Worm (Caenorhabditis elegans): ENCODE measurements around the gene F08G2.8.

The F08G2.8 gene

DNA sequence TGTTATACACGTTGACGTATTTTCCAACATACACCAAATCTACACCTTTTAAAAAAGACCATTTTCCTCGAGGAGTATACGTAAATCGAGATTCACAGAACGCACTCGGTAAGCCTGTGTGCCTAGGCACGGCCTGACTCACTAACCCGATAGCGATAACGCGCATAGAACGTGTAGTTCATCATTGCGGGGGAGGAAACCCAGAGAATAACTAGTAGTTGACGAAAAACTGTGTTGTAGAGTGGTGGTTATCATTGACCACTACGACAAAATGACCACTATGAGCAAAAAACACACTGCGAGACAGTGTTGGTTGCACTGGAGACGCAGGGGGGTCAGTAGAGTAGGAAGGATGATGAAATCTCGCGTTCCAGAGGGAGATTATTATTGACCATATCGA lies 7.7 kb downstream of the F08G2.8 start:
- TF ChIP-seq ztf-7 (tag; optimal IDR thresholded peaks at IDR 0.05) (no peak), T26A8.4 (GFP tag; IDR thresholded peaks at IDR 0.05) (no peak), zip-2 (tag; optimal IDR thresholded peaks at IDR 0.05) (no peak), daf-16 (GFP tag; optimal IDR thresholded peaks at IDR 0.05) (no peak), daf-16 (tag; optimal IDR thresholded peaks at IDR 0.05) (peak; percentile 48), daf-8 (GFP tag; IDR thresholded peaks at IDR 0.05) (no peak), hlh-11 (tag; optimal IDR thresholded peaks at IDR 0.05) (peak; percentile 44), aha-1 (tag) (peak; percentile 40), lin-1 (GFP tag; IDR thresholded peaks at IDR 0.05) (no peak), ZK337.2 (GFP tag; IDR thresholded peaks at IDR 0.05) (no peak), nhr-102 (tag; optimal IDR thresholded peaks at IDR 0.05) (no peak), fos-1 (tag; optimal IDR thresholded peaks at IDR 0.05) (no peak), nhr-28 (tag; optimal IDR thresholded peaks at IDR 0.05) (peak; percentile 57), F37D6.2 (tag; optimal IDR thresholded peaks at IDR 0.05) (no peak), ztf-11 (tag; optimal IDR thresholded peaks at IDR 0.05) (no peak), vab-7 (GFP tag; IDR thresholded peaks at IDR 0.05) (no peak), egl-43 (GFP tag; IDR thresholded peaks at IDR 0.05) (no peak), ceh-82 (tag; optimal IDR thresholded peaks at IDR 0.05) (no peak), mxl-2 (GFP tag; conservative IDR thresholded peaks at IDR 0.05) (no peak), egl-27 (tag; optimal IDR thresholded peaks at IDR 0.05) (no peak), T20F7.1 (GFP tag; optimal IDR thresholded peaks at IDR 0.05) (no peak), lir-3 (tag; optimal IDR thresholded peaks at IDR 0.05) (no peak), dmd-9 (GFP tag; IDR thresholded peaks at IDR 0.05) (no peak), spr-1 (tag; optimal IDR thresholded peaks at IDR 0.05) (no peak), pqm-1 (tag; optimal IDR thresholded peaks at IDR 0.05) (peak; percentile 30), F44E2.7 (GFP tag; IDR thresholded peaks at IDR 0.05) (no peak), mdt-29 (GFP tag; IDR thresholded peaks at IDR 0.05) (no peak), Y105C5A.15 (GFP tag; IDR thresholded peaks at IDR 0.05) (no peak), mxl-3 (GFP tag; optimal IDR thresholded peaks at IDR 0.05) (no peak), lin-39 (tag; optimal IDR thresholded peaks at IDR 0.05) (no peak), R02D3.7 (tag; optimal IDR thresholded peaks at IDR 0.05) (no peak), nhr-48 (tag; optimal IDR thresholded peaks at IDR 0.05) (no peak), nhr-77 (tag; optimal IDR thresholded peaks at IDR 0.05) (peak; percentile 63), dmd-6 (GFP tag; IDR thresholded peaks at IDR 0.05) (peak; percentile 22; the same call in 1 of the 2 replicates), attf-4 (tag; optimal IDR thresholded peaks at IDR 0.05) (no peak), dve-1 (tag; optimal IDR thresholded peaks at IDR 0.05; ENCODE audit: insufficient read depth) (peak; percentile 44), mep-1 (tag; optimal IDR thresholded peaks at IDR 0.05) (no peak), ceh-20 (GFP tag; IDR thresholded peaks at IDR 0.05) (no peak), lim-7 (GFP tag; IDR thresholded peaks at IDR 0.05) (no peak), nhr-42 (GFP tag; IDR thresholded peaks at IDR 0.05) (peak; percentile 38; the same call in 1 of the 2 replicates), mes-2 (tag; optimal IDR thresholded peaks at IDR 0.05; ENCODE audit: poor library complexity, severe bottlenecking) (peak; percentile 38), F26F4.8 (GFP tag; conservative IDR thresholded peaks at IDR 0.05) (no peak)

DNA sequence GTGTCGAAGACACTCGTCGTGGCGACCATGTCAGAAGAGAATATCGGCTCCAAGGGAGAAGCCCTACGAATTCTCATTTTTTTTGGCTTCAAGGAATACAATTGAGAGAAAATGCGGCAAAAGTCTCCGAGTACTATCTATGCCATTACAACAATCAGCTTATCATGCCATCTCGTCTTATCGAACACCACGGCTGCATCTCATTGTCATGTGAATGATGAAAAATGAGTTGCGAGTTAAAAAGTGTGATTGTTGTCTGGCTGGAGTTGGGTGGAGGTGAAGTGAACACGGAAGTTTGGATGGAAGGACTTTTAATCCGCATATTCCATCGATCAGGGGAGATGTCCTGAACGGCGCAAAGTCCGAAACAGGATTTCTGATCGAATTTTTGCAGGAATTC lies 8.8 kb downstream of the F08G2.8 start:
- no peak for TF ChIP-seq madf-9 (GFP tag; conservative IDR thresholded peaks at IDR 0.05)
- no peak for TF ChIP-seq php-3 (GFP tag; IDR thresholded peaks at IDR 0.05)
- no peak for TF ChIP-seq nhr-237 (tag; optimal IDR thresholded peaks at IDR 0.05)
- no peak for TF ChIP-seq mes-2 (tag; optimal IDR thresholded peaks at IDR 0.05; ENCODE audit: poor library complexity, severe bottlenecking)
- peak; percentile 61 for TF ChIP-seq hlh-11 (tag; optimal IDR thresholded peaks at IDR 0.05)
- TF ChIP-seq fkh-10 (GFP tag; optimal IDR thresholded peaks at IDR 0.05) = no peak
- TF ChIP-seq ceh-44 (GFP tag; IDR thresholded peaks at IDR 0.05) = no peak
- TF ChIP-seq nhr-102 (tag; optimal IDR thresholded peaks at IDR 0.05) = no peak
- TF ChIP-seq Y48G9A.11 (GFP tag; IDR thresholded peaks at IDR 0.05) = no peak
- peak; percentile 73 for TF ChIP-seq dmd-6 (GFP tag; IDR thresholded peaks at IDR 0.05)
- no peak for TF ChIP-seq daf-16 (GFP tag; optimal IDR thresholded peaks at IDR 0.05)
- peak; percentile 5 for TF ChIP-seq daf-16 (tag; optimal IDR thresholded peaks at IDR 0.05)
- no peak for TF ChIP-seq nhr-41 (GFP tag; IDR thresholded peaks at IDR 0.05)
- TF ChIP-seq mdt-29 (GFP tag; IDR thresholded peaks at IDR 0.05) = no peak
- TF ChIP-seq aha-1 (tag) = no peak
- TF ChIP-seq fos-1 (tag; optimal IDR thresholded peaks at IDR 0.05) = no peak
- no peak for TF ChIP-seq zfp-3 (GFP tag; conservative IDR thresholded peaks at IDR 0.05)
- no peak for TF ChIP-seq duxl-1 (tag; optimal IDR thresholded peaks at IDR 0.05; ENCODE audit: poor library complexity)
- no peak for TF ChIP-seq cey-2 (tag; optimal IDR thresholded peaks at IDR 0.05; ENCODE audit: borderline replicate concordance, insufficient read depth)
- peak; percentile 83 for TF ChIP-seq nhr-28 (tag; optimal IDR thresholded peaks at IDR 0.05)
- TF ChIP-seq mdl-1 (tag; optimal IDR thresholded peaks at IDR 0.05) = no peak

Data from whole organism, L4 larva.